Worm (Caenorhabditis elegans): ENCODE measurements around the gene mrpl-36.

Gene mrpl-36

DNA sequence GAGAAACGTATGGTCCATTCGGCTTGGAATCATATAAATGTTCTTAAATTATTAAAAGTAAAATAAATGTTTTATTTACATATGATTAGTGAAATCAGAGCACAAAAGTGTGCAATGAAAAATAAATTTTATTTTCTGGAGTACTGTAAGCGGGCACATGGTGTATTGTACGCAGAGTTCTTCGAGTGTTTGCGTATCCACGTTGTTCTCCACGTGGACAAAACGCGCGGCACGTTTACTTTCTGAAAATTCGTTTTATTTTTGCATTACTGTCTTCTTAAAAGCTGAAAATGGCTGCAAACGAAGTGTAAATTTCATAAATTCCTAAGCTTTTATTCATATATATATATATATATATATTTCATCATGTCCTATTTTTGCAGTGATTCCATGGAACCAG is 15.3 kb downstream of the mrpl-36 start:
- TF ChIP-seq zip-8 (tag; optimal IDR thresholded peaks at IDR 0.05), result no peak
- TF ChIP-seq sem-2 (GFP tag; optimal IDR thresholded peaks at IDR 0.05), result no peak
- TF ChIP-seq nhr-237 (tag; optimal IDR thresholded peaks at IDR 0.05), result no peak
- no peak for TF ChIP-seq lin-13 (tag; optimal IDR thresholded peaks at IDR 0.05)
- TF ChIP-seq bed-3 (GFP tag; optimal IDR thresholded peaks at IDR 0.05), result no peak
- TF ChIP-seq ceh-39 (tag; optimal IDR thresholded peaks at IDR 0.05), result no peak
- no peak for TF ChIP-seq unc-62 (GFP tag; optimal IDR thresholded peaks at IDR 0.05)
- no peak for TF ChIP-seq flh-1 (GFP tag; optimal IDR thresholded peaks at IDR 0.05)
- no peak for TF ChIP-seq mab-5 (tag; optimal IDR thresholded peaks at IDR 0.05)
- no peak for TF ChIP-seq hlh-1 (tag; optimal IDR thresholded peaks at IDR 0.05)
- no peak for TF ChIP-seq ceh-43 (GFP tag; optimal IDR thresholded peaks at IDR 0.05)
- TF ChIP-seq nhr-2 (tag; optimal IDR thresholded peaks at IDR 0.05), result no peak
- TF ChIP-seq ces-1 (GFP tag; optimal IDR thresholded peaks at IDR 0.05), result no peak

DNA sequence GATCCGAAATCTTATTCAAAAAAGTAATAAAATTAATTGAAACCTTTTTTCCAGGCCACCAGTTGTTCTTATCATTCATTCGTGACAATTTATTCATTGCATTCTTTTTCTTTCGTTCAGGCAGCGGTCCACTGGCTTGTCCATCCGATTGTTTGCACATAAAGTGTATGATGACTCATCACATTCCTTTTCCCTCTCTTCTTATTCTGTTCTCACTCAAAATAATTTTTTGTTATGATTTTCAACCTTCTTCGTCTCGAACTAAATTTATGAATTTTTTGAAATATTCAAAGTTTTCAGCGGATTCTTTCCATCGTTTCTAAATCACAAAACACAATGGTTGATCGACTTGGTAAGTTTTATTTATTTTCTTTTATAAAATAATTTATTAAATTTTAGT is 17.4 kb downstream of the mrpl-36 start, which contains the start of gene ZK632.12:
TSS of gene ZK632.12 (plus strand) at position 301 of the 400 bp plus-strand sequence.
- TF ChIP-seq lin-13 (tag; optimal IDR thresholded peaks at IDR 0.05) (no peak), ceh-43 (GFP tag; optimal IDR thresholded peaks at IDR 0.05) (no peak), lsy-2 (tag; optimal IDR thresholded peaks at IDR 0.05) (no peak), unc-39 (tag; optimal IDR thresholded peaks at IDR 0.05) (no peak), lin-32 (GFP tag; optimal IDR thresholded peaks at IDR 0.05) (no peak)

DNA sequence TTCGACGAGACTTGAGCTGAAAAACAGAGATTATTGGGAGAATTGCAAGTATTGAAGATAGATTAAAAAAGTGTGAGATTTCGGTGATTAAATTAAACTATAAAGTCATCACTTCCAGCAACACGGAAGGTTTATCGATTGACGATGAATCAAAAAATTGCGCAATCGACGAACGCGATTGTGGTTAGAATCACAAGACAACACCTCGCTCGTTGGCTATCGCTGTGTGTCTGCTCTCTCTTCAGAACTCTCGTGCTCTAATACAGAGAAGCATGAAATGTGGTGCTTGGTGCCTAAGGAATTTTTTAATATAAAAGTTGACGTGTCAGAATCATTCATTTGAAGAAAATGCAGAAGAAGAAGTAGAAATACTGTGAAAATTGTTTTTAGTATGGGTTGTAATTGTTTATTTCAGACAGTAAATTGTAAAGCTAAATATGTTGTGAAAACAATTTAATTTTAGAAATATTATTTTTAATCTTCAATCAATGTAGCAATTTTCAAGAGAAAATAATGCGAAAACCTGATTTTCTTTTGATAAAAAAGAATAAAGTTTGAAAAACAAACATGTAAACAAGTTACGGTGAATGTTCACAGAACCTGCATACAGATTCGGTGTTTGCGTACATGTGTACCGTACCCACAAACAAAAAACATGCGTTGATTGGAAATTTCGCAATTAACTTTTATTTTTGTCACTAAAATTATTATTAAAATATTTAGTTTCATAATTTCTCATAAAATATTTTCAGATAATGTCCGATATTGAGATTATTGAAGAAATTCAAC is 20.6 kb downstream of the mrpl-36 start, which contains the start of the genes ZK632.10 and ZK632.11:
TSS of gene ZK632.10 (minus strand) at position 560 of the 789 bp plus-strand sequence.
TSS of gene ZK632.11 (plus strand) at position 753 of the 789 bp plus-strand sequence.
- TF ChIP-seq ces-1 (GFP tag; optimal IDR thresholded peaks at IDR 0.05) (peak; percentile 61), nhr-28 (tag; optimal IDR thresholded peaks at IDR 0.05) (no peak), mls-2 (tag; optimal IDR thresholded peaks at IDR 0.05) (no peak), nhr-76 (tag; optimal IDR thresholded peaks at IDR 0.05) (no peak), mab-5 (tag; optimal IDR thresholded peaks at IDR 0.05) (no peak), elt-3 (tag; optimal IDR thresholded peaks at IDR 0.05) (no peak), pha-4 (tag; optimal IDR thresholded peaks at IDR 0.05) (peak; percentile 76), ham-2 (GFP tag; optimal IDR thresholded peaks at IDR 0.05) (no peak), zip-8 (tag; optimal IDR thresholded peaks at IDR 0.05) (peak; percentile 38), nhr-2 (tag; optimal IDR thresholded peaks at IDR 0.05) (no peak), nhr-12 (tag; optimal IDR thresholded peaks at IDR 0.05) (no peak), lsy-2 (tag; optimal IDR thresholded peaks at IDR 0.05) (peak; percentile 96), nhr-237 (tag; optimal IDR thresholded peaks at IDR 0.05) (peak; percentile 9), cnd-1 (tag; optimal IDR thresholded peaks at IDR 0.05) (no peak), unc-62 (GFP tag; optimal IDR thresholded peaks at IDR 0.05) (no peak), mep-1 (tag; optimal IDR thresholded peaks at IDR 0.05) (peak; percentile 4), ceh-43 (GFP tag; optimal IDR thresholded peaks at IDR 0.05) (no peak)

DNA sequence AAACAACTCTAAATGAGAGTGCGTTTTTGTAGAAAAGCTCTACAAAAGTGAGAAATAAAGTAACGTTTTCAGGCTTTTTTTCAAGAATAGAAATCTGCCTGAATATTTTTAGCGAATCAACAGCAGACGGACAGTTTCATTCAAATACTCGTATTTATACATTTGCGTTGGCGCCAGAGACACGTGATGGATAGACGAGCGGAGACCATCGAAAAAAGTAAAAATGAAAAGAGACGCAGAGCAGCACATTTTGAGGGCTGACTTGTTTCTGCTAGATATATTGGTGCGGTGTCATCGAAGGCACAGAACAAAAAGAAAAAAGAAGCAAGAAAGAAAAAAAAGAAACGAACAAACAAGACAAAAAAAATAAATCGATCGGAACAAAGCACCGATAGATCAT is 21.9 kb downstream of the mrpl-36 start:
- TF ChIP-seq lin-32 (GFP tag; optimal IDR thresholded peaks at IDR 0.05) (no peak), flh-1 (GFP tag; optimal IDR thresholded peaks at IDR 0.05) (no peak), mep-1 (tag; optimal IDR thresholded peaks at IDR 0.05) (peak; percentile 3), sem-2 (GFP tag; optimal IDR thresholded peaks at IDR 0.05) (no peak)

DNA sequence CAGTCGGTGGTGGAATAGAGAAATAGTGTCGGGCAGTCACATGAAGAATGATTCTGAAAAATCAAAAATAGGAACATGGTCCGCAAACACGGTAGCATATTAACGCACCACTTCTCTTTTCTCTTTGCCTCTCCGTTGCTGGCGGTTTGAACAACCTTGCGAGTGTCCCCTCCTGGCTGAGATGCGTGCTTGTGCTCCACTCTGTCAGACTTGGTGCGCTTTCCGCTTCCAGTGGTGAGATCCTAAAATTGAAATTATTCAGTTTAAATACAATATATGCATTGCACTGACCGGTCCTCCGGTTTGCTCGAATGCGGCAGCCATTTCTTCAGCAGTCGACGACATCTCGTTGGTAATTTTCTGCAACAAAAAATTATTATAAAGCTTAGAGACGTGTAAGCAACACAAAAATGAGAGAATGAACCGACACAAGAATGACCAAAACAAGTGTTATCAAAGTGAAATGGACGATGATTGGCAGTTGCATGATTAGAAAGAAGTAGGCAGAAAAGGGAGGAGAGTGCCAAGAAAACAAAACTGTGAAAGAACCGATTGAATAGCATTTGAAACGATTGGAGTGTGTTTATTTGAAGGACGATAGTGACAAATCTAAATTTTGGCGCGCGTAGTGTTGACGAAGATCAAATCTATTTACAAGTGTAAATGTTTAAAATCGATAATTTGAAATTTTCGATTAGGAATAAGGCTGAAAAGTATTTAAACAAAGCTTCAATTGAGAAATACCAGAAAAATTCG is 22.7 kb downstream of the mrpl-36 start, which contains the start of gene ZK632.9:
TSS of gene ZK632.9 (minus strand) at position 360 of the 756 bp plus-strand sequence.
- TF ChIP-seq M03D4.4 (tag; optimal IDR thresholded peaks at IDR 0.05), result no peak
- no peak for TF ChIP-seq ceh-39 (tag; optimal IDR thresholded peaks at IDR 0.05)
- TF ChIP-seq drap-1 (GFP tag; optimal IDR thresholded peaks at IDR 0.05), result no peak
- TF ChIP-seq mab-5 (tag; optimal IDR thresholded peaks at IDR 0.05), result no peak
- no peak for TF ChIP-seq hlh-1 (tag; optimal IDR thresholded peaks at IDR 0.05)
- TF ChIP-seq mls-2 (tag; optimal IDR thresholded peaks at IDR 0.05), result no peak
- TF ChIP-seq nhr-2 (tag; optimal IDR thresholded peaks at IDR 0.05), result no peak
- no peak for TF ChIP-seq ceh-43 (GFP tag; optimal IDR thresholded peaks at IDR 0.05)
- no peak for TF ChIP-seq zip-8 (tag; optimal IDR thresholded peaks at IDR 0.05)
- no peak for TF ChIP-seq snpc-4 (tag; optimal IDR thresholded peaks at IDR 0.05)
- TF ChIP-seq unc-120 (tag; optimal IDR thresholded peaks at IDR 0.05; ENCODE audit: poor library complexity, severe bottlenecking), result no peak
- TF ChIP-seq ham-2 (GFP tag; optimal IDR thresholded peaks at IDR 0.05), result no peak
- TF ChIP-seq nhr-237 (tag; optimal IDR thresholded peaks at IDR 0.05), result no peak
- TF ChIP-seq elt-1 (tag; optimal IDR thresholded peaks at IDR 0.05; ENCODE audit: borderline replicate concordance, insufficient read depth), result no peak
- no peak for TF ChIP-seq pha-4 (tag; optimal IDR thresholded peaks at IDR 0.05)
- no peak for TF ChIP-seq mep-1 (tag; optimal IDR thresholded peaks at IDR 0.05)
- TF ChIP-seq flh-1 (GFP tag; optimal IDR thresholded peaks at IDR 0.05), result no peak
- TF ChIP-seq tbx-8 (GFP tag; optimal IDR thresholded peaks at IDR 0.05), result no peak

All from whole organism, mixed stage, embryonic.